Fruit fly (Drosophila melanogaster) whole organism: Measurements from ENCODE around the gene CG14042.

Experiments used
- Dll ChIP-seq: fragments of >200 bp; optimal IDR thresholded peaks from 2 replicates; lab custom pipeline; 2017
- EcR ChIP-seq, 2 experiments: fragments of >200 bp; optimal IDR thresholded peaks; 2 replicates each; lab custom pipeline; 2017; ENCODE audit warnings: missing biosample characterization in 2 of 2, missing genetic modification characterization in 2 of 2, missing genetic modification reagents in 2 of 2
- pan ChIP-seq: fragments of >200 bp; optimal IDR thresholded peaks from 2 replicates; lab custom pipeline; 2017
- psq ChIP-seq: fragments of >200 bp; optimal IDR thresholded peaks from 2 replicates; lab custom pipeline; 2017

- TF ChIP-seq pan (no peak), Dll (lab: Kevin White, UChicago) (no peak), EcR (GFP tag; optimal IDR thresholded peaks at IDR 0.05; lab: Kevin White, UChicago) (no peak), psq (lab: Kevin White, UChicago) (no peak)
Measured at dm6 chr2L:5005464-5005764, 32.1 kb upstream of the CG14042 start.
